Fruit fly (Drosophila melanogaster): ENCODE data around the gene ssh.

Gene ssh

dm6 chr3R:24890919-24891318, 53.8 kb downstream of the ssh start:
- peak; percentile 21 for TF ChIP-seq noc (tag; optimal IDR thresholded peaks at IDR 0.05)

- no peak for TF ChIP-seq noc (tag; optimal IDR thresholded peaks at IDR 0.05)
Observed at dm6 chr3R:24890217-24890616, 54.5 kb downstream of the ssh start.

- no peak for TF ChIP-seq noc (tag; optimal IDR thresholded peaks at IDR 0.05)
Observed at dm6 chr3R:24889303-24889892, 55.4 kb downstream of the ssh start.
